Fruit fly (Drosophila melanogaster) Kc167 (cell line): Measurements from ENCODE around the gene Pcd.
A peak's percentile ranks its signal among the peaks of the same experiment; 100 is the strongest.

Experiments
- Myc ChIP-seq: fragments of >200 bp; optimal IDR thresholded peaks from 2 replicates; lab custom pipeline; 2017; ENCODE audit warnings: missing external identifiers
- Sin3A ChIP-seq: fragments of >200 bp; optimal IDR thresholded peaks from 2 replicates; lab custom pipeline; 2018; ENCODE audit warnings: missing external identifiers
- h ChIP-seq: fragments of >200 bp; optimal IDR thresholded peaks from 3 replicates; lab custom pipeline; 2018; ENCODE audit warnings: missing external identifiers
- insv ChIP-seq: fragments of >200 bp; optimal IDR thresholded peaks from 3 replicates; lab custom pipeline; 2018; ENCODE audit warnings: missing external identifiers
- psq ChIP-seq: fragments of >200 bp; optimal IDR thresholded peaks from 2 replicates; lab custom pipeline; 2017; ENCODE audit warnings: missing external identifiers
- ttk ChIP-seq: sonication (Bioruptor generic); optimal IDR thresholded peaks from 2 replicates; lab custom pipeline; 2017; ENCODE audit warnings: missing external identifiers

The Pcd gene

dm6 chr3R:29716782-29717317 lies 6.1 kb upstream of the Pcd start, which contains the start of gene Obp99b:
TSS of gene Obp99b (minus strand) at chr3R:29716896.
- TF ChIP-seq ttk (lab: Kevin White, UChicago) (no peak), h (lab: Kevin White, UChicago) (peak; percentile 99), Myc (no peak), insv (lab: Kevin White, UChicago) (no peak)

dm6 chr3R:29717519-29717918 lies 5.4 kb upstream of the Pcd start:
- no peak for TF ChIP-seq insv (lab: Kevin White, UChicago)

dm6 chr3R:29718363-29718762 lies 4.6 kb upstream of the Pcd start, which contains the start of gene CG15506:
TSS of gene CG15506 (plus strand) at chr3R:29718663.
- TF ChIP-seq Myc (no peak), insv (lab: Kevin White, UChicago) (no peak), psq (no peak), h (lab: Kevin White, UChicago) (no peak), Sin3A (no peak), ttk (lab: Kevin White, UChicago) (no peak)

dm6 chr3R:29722238-29722637 lies 725 bp upstream of the Pcd start, which contains the start of gene CG34296:
TSS of gene CG34296 (plus strand) at chr3R:29722538.
- TF ChIP-seq psq: no peak
- no peak for TF ChIP-seq ttk (lab: Kevin White, UChicago)
- no peak for TF ChIP-seq Myc
- no peak for TF ChIP-seq Sin3A
- no peak for TF ChIP-seq insv (lab: Kevin White, UChicago)
- TF ChIP-seq h (lab: Kevin White, UChicago): no peak

- TF ChIP-seq Myc (no peak), insv (lab: Kevin White, UChicago) (no peak), Sin3A (no peak), h (lab: Kevin White, UChicago) (no peak), psq (no peak), ttk (lab: Kevin White, UChicago) (no peak)
Measured at dm6 chr3R:29724745-29725144, 1.8 kb downstream of the Pcd start, which contains the start of the genes Naa40 and CG18731. TSS of gene Naa40 (minus strand) at chr3R:29724950. TSS of gene CG18731 (plus strand) at chr3R:29725027.

- TF ChIP-seq h (lab: Kevin White, UChicago): no peak
- TF ChIP-seq ttk (lab: Kevin White, UChicago): no peak
- TF ChIP-seq psq: no peak
- TF ChIP-seq Sin3A: no peak
- no peak for TF ChIP-seq insv (lab: Kevin White, UChicago)
- no peak for TF ChIP-seq Myc
Measured at dm6 chr3R:29725577-29726240, 2.7 kb downstream of the Pcd start, which contains the start of gene Kul. TSS of gene Kul (plus strand) at chr3R:29725830.

- TF ChIP-seq ttk (lab: Kevin White, UChicago) (no peak), psq (no peak), Sin3A (no peak), Myc (no peak), insv (lab: Kevin White, UChicago) (no peak), h (lab: Kevin White, UChicago) (no peak)
Measured at dm6 chr3R:29726277-29726676, 3.3 kb downstream of the Pcd start.

- no peak for TF ChIP-seq ttk (lab: Kevin White, UChicago)
Measured at dm6 chr3R:29736678-29737093, 13.7 kb downstream of the Pcd start, which contains the start of the genes CG7601 and CIA30. TSS of gene CG7601 (minus strand) at chr3R:29736745. TSS of gene CIA30 (plus strand) at chr3R:29736965.

dm6 chr3R:29737891-29738290 lies 14.9 kb downstream of the Pcd start, which contains the start of gene Gnpnat:
TSS of gene Gnpnat (plus strand) at chr3R:29738275.
- TF ChIP-seq Myc (no peak), h (lab: Kevin White, UChicago) (no peak), psq (peak; percentile 14), ttk (lab: Kevin White, UChicago) (no peak), insv (lab: Kevin White, UChicago) (no peak), Sin3A (no peak)

dm6 chr3R:29740078-29740477 lies 17.1 kb downstream of the Pcd start:
- TF ChIP-seq Myc: no peak
- TF ChIP-seq insv (lab: Kevin White, UChicago): no peak
- no peak for TF ChIP-seq h (lab: Kevin White, UChicago)
- no peak for TF ChIP-seq ttk (lab: Kevin White, UChicago)
- TF ChIP-seq psq: no peak
- no peak for TF ChIP-seq Sin3A

dm6 chr3R:29745056-29745455 lies 22.1 kb downstream of the Pcd start, which contains the start of the genes Wdr24 and IntS11:
TSS of gene Wdr24 (minus strand) at chr3R:29745092.
TSS of gene IntS11 (plus strand) at chr3R:29745337.
- TF ChIP-seq insv (lab: Kevin White, UChicago) (no peak), Sin3A (no peak), psq (no peak), ttk (lab: Kevin White, UChicago) (no peak), h (lab: Kevin White, UChicago) (no peak), Myc (no peak)

dm6 chr3R:29748591-29749303 lies 25.8 kb downstream of the Pcd start, which contains the start of the genes ATPsyngamma and yata:
TSS of gene ATPsyngamma (minus strand) at chr3R:29749163.
TSS of gene yata (plus strand) at chr3R:29749219.
- TF ChIP-seq psq (no peak), ttk (lab: Kevin White, UChicago) (no peak), h (lab: Kevin White, UChicago) (no peak), Myc (no peak), insv (lab: Kevin White, UChicago) (no peak), Sin3A (no peak)
